Worm (Caenorhabditis elegans) whole organism, L1 larva: ENCODE data around the gene Y37H2A.1.

Experiments used
- F16B12.6 ChIP-seq: fragments of 150-350 bp; optimal IDR thresholded peaks from 2 replicates; lab custom pipeline; 2014; ENCODE audit warnings: missing biosample characterization, missing genetic modification characterization
- ama-1 ChIP-seq: fragments of 150-350 bp; optimal IDR thresholded peaks from 2 replicates; lab custom pipeline; 2014
- ceh-63 ChIP-seq: fragments of 200-800 bp; sonication (Bioruptor generic); optimal IDR thresholded peaks from 2 replicates; lab custom pipeline; 2018; ENCODE audit warnings: mild to moderate bottlenecking, missing genetic modification characterization, missing compliant biosample characterization
- efl-1 ChIP-seq, 4 experiments: fragments of 150-350 bp; optimal IDR thresholded peaks in 3 of 4; peaks in 1 of 4; 1 replicate in 1 of 4; 2 replicates in 3 of 4; lab custom pipeline; 2014; ENCODE audit warnings: missing biosample characterization in 2 of 4, missing genetic modification characterization in 2 of 4, missing genetic modification reagents in 2 of 4
- egl-27 ChIP-seq, 2 experiments: fragments of 150-350 bp in 1 of 2; sonication (generic microtip); optimal IDR thresholded peaks; 3 replicates each; lab custom pipeline; 2017 to 2018; ENCODE audit warnings: missing biosample characterization in 2 of 2, missing genetic modification characterization in 2 of 2, missing genetic modification reagents in 2 of 2
- ets-5 ChIP-seq: fragments of 200-800 bp; sonication (Bioruptor generic); IDR thresholded peaks from 2 replicates; pipeline ENCODE4 v1.3.6; 2022; ENCODE audit warnings: missing genetic modification characterization, missing compliant biosample characterization
- fkh-10 ChIP-seq: sonication (generic microtip); optimal IDR thresholded peaks from 2 replicates; lab custom pipeline; 2017; ENCODE audit warnings: missing biosample characterization, missing genetic modification reagents, missing genetic modification characterization
- hlh-4 ChIP-seq: sonication (generic microtip); optimal IDR thresholded peaks from 2 replicates; lab custom pipeline; 2016; ENCODE audit warnings: mild to moderate bottlenecking, missing genetic modification characterization, missing compliant biosample characterization
- irx-1 ChIP-seq: sonication (generic microtip); optimal IDR thresholded peaks from 2 replicates; lab custom pipeline; 2016; ENCODE audit warnings: missing genetic modification characterization, missing compliant biosample characterization
- jun-1 ChIP-seq: fragments of 150-350 bp; optimal IDR thresholded peaks from 2 replicates; lab custom pipeline; 2014; ENCODE audit warnings: missing biosample characterization, missing genetic modification reagents, missing genetic modification characterization
- lin-13 ChIP-seq: fragments of 150-350 bp; optimal IDR thresholded peaks from 2 replicates; lab custom pipeline; 2014; ENCODE audit warnings: missing biosample characterization, missing genetic modification reagents, missing genetic modification characterization
- lin-35 ChIP-seq, 2 experiments: fragments of 150-350 bp; optimal IDR thresholded peaks; 2 replicates each; lab custom pipeline; 2014; ENCODE audit warnings: missing biosample characterization in 2 of 2, missing genetic modification characterization in 2 of 2, missing genetic modification reagents in 2 of 2
- lin-39 ChIP-seq: fragments of 150-350 bp; optimal IDR thresholded peaks from 2 replicates; lab custom pipeline; 2014; ENCODE audit warnings: missing biosample characterization, missing genetic modification reagents, missing genetic modification characterization
- lir-3 ChIP-seq: sonication (generic microtip); optimal IDR thresholded peaks from 2 replicates; lab custom pipeline; 2016; ENCODE audit warnings: mild to moderate bottlenecking, missing genetic modification characterization, moderate library complexity, missing compliant biosample characterization; ENCODE audit not compliant: poor library complexity
- lsy-2 ChIP-seq, 2 experiments: fragments of 150-350 bp; optimal IDR thresholded peaks; 2 replicates each; lab custom pipeline; 2014; ENCODE audit warnings: missing biosample characterization in 2 of 2, missing genetic modification characterization in 2 of 2
- mdl-1 ChIP-seq, 2 experiments: fragments of 150-350 bp; optimal IDR thresholded peaks; 2 replicates each; lab custom pipeline; 2014 to 2017; ENCODE audit warnings: missing biosample characterization in 2 of 2, missing genetic modification characterization in 2 of 2, inconsistent platforms in 1 of 2
- mep-1 ChIP-seq: fragments of 150-350 bp; optimal IDR thresholded peaks from 2 replicates; lab custom pipeline; 2014; ENCODE audit warnings: missing biosample characterization, missing genetic modification characterization
- nhr-12 ChIP-seq: sonication (generic microtip); optimal IDR thresholded peaks from 2 replicates; lab custom pipeline; 2017; ENCODE audit warnings: missing biosample characterization, missing genetic modification characterization
- nhr-19 ChIP-seq: fragments of 200-800 bp; sonication (Bioruptor generic); conservative IDR thresholded peaks from 2 replicates; pipeline ENCODE4 v1.3.6; 2022; ENCODE audit warnings: missing genetic modification characterization, missing compliant biosample characterization
- nhr-20 ChIP-seq: sonication (generic microtip); optimal IDR thresholded peaks from 2 replicates; lab custom pipeline; 2016; ENCODE audit warnings: mild to moderate bottlenecking, missing genetic modification characterization, missing compliant biosample characterization
- nhr-28 ChIP-seq: fragments of 150-350 bp; optimal IDR thresholded peaks from 2 replicates; lab custom pipeline; 2014; ENCODE audit warnings: missing biosample characterization, missing genetic modification characterization
- nhr-47 ChIP-seq: sonication (generic microtip); optimal IDR thresholded peaks from 2 replicates; lab custom pipeline; 2016; ENCODE audit warnings: mild to moderate bottlenecking, missing genetic modification characterization, moderate library complexity, missing compliant biosample characterization
- nhr-76 ChIP-seq: sonication (generic microtip); optimal IDR thresholded peaks from 2 replicates; lab custom pipeline; 2017; ENCODE audit warnings: missing biosample characterization, missing genetic modification characterization
- nhr-77 ChIP-seq: fragments of 150-350 bp; optimal IDR thresholded peaks from 2 replicates; lab custom pipeline; 2014; ENCODE audit warnings: missing biosample characterization, missing genetic modification characterization
- nhr-85 ChIP-seq: sonication (generic microtip); peaks from one replicate; lab custom pipeline; 2016; ENCODE audit warnings: missing genetic modification characterization, inconsistent platforms, missing compliant biosample characterization
- pax-3 ChIP-seq: fragments of 200-800 bp; sonication (Bioruptor generic); optimal IDR thresholded peaks from 2 replicates; lab custom pipeline; 2018; ENCODE audit warnings: mild to moderate bottlenecking, missing genetic modification characterization, moderate library complexity, missing compliant biosample characterization
- pqm-1 ChIP-seq: sonication (generic microtip); optimal IDR thresholded peaks from 3 replicates; lab custom pipeline; 2017; ENCODE audit warnings: missing biosample characterization, missing genetic modification characterization
- rnt-1 ChIP-seq: sonication (generic microtip); optimal IDR thresholded peaks from 2 replicates; lab custom pipeline; 2016; ENCODE audit warnings: mild to moderate bottlenecking, missing genetic modification characterization, moderate library complexity, missing compliant biosample characterization
- snpc-4 ChIP-seq: fragments of 150-350 bp; optimal IDR thresholded peaks from 2 replicates; lab custom pipeline; 2014; ENCODE audit warnings: missing biosample characterization, missing genetic modification characterization
- snu-23 ChIP-seq: sonication (generic microtip); optimal IDR thresholded peaks from 2 replicates; lab custom pipeline; 2016; ENCODE audit warnings: missing genetic modification characterization, missing compliant biosample characterization
- sox-4 ChIP-seq: sonication (generic microtip); optimal IDR thresholded peaks from 2 replicates; lab custom pipeline; 2016; ENCODE audit warnings: missing genetic modification characterization, missing compliant biosample characterization
- tbx-2 ChIP-seq: sonication (generic microtip); optimal IDR thresholded peaks from 2 replicates; lab custom pipeline; 2016; ENCODE audit warnings: missing genetic modification characterization, missing compliant biosample characterization
- unc-62 ChIP-seq: fragments of 150-350 bp; optimal IDR thresholded peaks from 2 replicates; lab custom pipeline; 2014; ENCODE audit warnings: missing biosample characterization, missing genetic modification reagents, missing genetic modification characterization
- unc-86 ChIP-seq: sonication (generic microtip); optimal IDR thresholded peaks from 2 replicates; lab custom pipeline; 2016; ENCODE audit warnings: missing genetic modification characterization, missing compliant biosample characterization
- unc-98 ChIP-seq: fragments of 200-800 bp; sonication (Bioruptor generic); IDR thresholded peaks from 2 replicates; pipeline ENCODE4 v1.3.6; 2022; ENCODE audit warnings: missing genetic modification characterization, missing compliant biosample characterization
- ztf-4 ChIP-seq: fragments of 150-350 bp; optimal IDR thresholded peaks from 2 replicates; lab custom pipeline; 2014; ENCODE audit warnings: missing biosample characterization, missing genetic modification characterization

Gene Y37H2A.1

DNA sequence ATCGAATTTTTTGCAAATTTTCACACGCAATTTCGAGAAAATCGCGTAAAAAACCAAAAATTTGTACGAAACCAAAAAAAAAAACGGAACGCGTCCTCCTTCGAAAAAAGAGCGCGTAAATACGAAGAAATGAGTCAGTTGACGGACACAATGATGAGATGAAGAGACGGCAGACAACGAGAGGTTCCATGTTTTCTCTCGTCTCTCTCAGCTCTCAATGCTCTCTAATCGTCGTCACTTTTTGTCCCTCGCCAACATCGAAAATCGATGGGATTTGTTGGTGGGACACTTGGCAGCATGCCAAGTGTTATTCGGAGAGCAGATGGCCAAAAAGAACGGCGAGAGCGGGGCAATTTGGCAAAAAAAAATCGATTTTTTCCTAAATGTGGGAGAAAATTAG lies 28.9 kb upstream of the Y37H2A.1 start (continued):
- TF ChIP-seq pax-3, result peak; percentile 17
- peak; percentile 62 for TF ChIP-seq ztf-4
- TF ChIP-seq jun-1 (tag; lab: Kevin White, UChicago), result peak; percentile 78
- no peak for TF ChIP-seq nhr-12 (tag; lab: Kevin White, UChicago)
- TF ChIP-seq mep-1 (tag; lab: Kevin White, UChicago), result peak; percentile 85
- peak; percentile 80 for TF ChIP-seq lin-39 (tag; lab: Kevin White, UChicago)
- no peak for TF ChIP-seq ceh-63 (GFP tag; lab: Kevin White, UChicago)
- peak in 1 of 2 experiments; percentile 52 for TF ChIP-seq mdl-1 (tag; optimal IDR thresholded peaks at IDR 0.05; lab: Kevin White, UChicago)
- no peak for TF ChIP-seq ama-1 (lab: Kevin White, UChicago)
- no peak for TF ChIP-seq ets-5
- peak; percentile 89 for TF ChIP-seq nhr-47 (tag; lab: Kevin White, UChicago)
- TF ChIP-seq unc-86 (tag; lab: Kevin White, UChicago), result peak; percentile 90
- peak; percentile 8 for TF ChIP-seq F16B12.6
- TF ChIP-seq lsy-2 (tag; optimal IDR thresholded peaks at IDR 0.05; lab: Kevin White, UChicago), result peak; percentile 75 to 81
- peak; percentile 86 for TF ChIP-seq rnt-1 (tag; lab: Kevin White, UChicago)
- TF ChIP-seq snpc-4 (tag; lab: Kevin White, UChicago), result peak; percentile 83
- peak; percentile 45 for TF ChIP-seq lin-13 (GFP tag; lab: Kevin White, UChicago)
- TF ChIP-seq fkh-10 (GFP tag; lab: Kevin White, UChicago), result peak; percentile 29
- no peak for TF ChIP-seq sox-4 (tag; lab: Kevin White, UChicago)
- no peak for TF ChIP-seq nhr-76 (tag; lab: Kevin White, UChicago)
- TF ChIP-seq lin-35 (GFP tag; optimal IDR thresholded peaks at IDR 0.05; lab: Kevin White, UChicago), result peak; percentile 66 to 81
- no peak for TF ChIP-seq hlh-4 (tag; lab: Kevin White, UChicago)
- TF ChIP-seq irx-1 (tag; lab: Kevin White, UChicago), result peak; percentile 54
- TF ChIP-seq snu-23 (GFP tag; lab: Kevin White, UChicago), result peak; percentile 86
- TF ChIP-seq egl-27 (tag; optimal IDR thresholded peaks at IDR 0.05; lab: Kevin White, UChicago), result peak in 1 of 2 experiments; percentile 1
- TF ChIP-seq pqm-1 (tag; lab: Kevin White, UChicago), result no peak
- peak; percentile 88 to 95 for TF ChIP-seq efl-1 (optimal IDR thresholded peaks at IDR 0.05; lab: Kevin White, UChicago)
- peak; percentile 75 to 96 for TF ChIP-seq efl-1 (GFP tag; optimal IDR thresholded peaks at IDR 0.05 in 1 of 2; lab: Kevin White, UChicago)
- TF ChIP-seq unc-98 (GFP tag; lab: Robert Waterston, UW), result no peak
- TF ChIP-seq nhr-19, result peak; percentile 88
- TF ChIP-seq unc-62 (GFP tag; lab: Kevin White, UChicago), result no peak
- peak; percentile 83 for TF ChIP-seq tbx-2 (tag; lab: Kevin White, UChicago)
- no peak for TF ChIP-seq nhr-28 (tag; lab: Kevin White, UChicago)
- no peak for TF ChIP-seq nhr-20 (tag; lab: Kevin White, UChicago)

DNA sequence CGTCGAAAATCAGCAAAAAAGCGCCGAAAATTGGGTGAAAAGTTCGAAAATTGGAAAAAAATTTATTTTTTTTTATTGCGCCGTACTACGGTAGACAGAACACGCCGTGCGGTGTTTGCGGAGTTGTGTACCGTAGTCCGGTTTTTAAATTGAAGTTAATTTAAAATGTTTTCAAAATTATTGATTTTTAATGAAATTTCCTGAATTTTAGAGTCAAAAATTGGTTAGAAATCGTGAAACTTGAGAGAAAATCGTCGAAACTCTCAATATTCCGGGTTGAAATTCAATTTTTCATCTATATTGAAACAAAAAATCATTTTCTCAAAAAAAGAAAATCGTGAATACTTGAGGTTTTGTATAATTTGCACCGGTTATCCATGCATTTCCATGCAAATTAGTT lies 26.2 kb upstream of the Y37H2A.1 start, which contains the start of gene nova-1:
TSS of gene nova-1 (minus strand) at position 101 of the 400 bp plus-strand sequence.
- no peak for TF ChIP-seq lir-3

ce11 chrV:18085150-18085833 lies 22.8 kb upstream of the Y37H2A.1 start, which contains the start of gene fbxa-106:
TSS of gene fbxa-106 (minus strand) at chrV:18085200.
- TF ChIP-seq lin-35 (GFP tag; optimal IDR thresholded peaks at IDR 0.05; lab: Kevin White, UChicago), result no peak

DNA sequence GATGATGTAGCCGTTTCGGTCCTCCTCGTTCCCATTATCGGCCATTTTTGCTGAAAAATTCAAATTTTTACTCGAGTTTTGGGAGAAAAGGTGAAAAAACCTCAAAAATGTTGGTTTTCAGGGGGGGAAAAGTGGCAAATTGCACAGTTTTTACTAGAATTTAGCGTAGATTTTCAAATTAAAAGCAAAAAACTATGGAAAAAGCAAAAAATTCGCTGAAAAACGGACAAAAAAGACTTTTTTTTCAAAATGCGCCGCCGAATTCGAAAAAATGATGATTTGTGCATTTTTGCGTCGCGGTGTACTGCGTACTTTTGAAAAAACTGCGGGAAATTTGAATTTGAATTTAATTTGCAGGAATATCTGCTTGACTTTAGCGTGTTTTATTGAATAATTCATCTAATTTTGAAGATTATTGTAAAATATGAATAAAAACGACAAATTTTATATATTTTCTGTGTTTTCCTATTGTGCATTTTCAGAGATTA lies 21.9 kb upstream of the Y37H2A.1 start, which contains the start of gene Y59A8B.12:
TSS of gene Y59A8B.12 (minus strand) at position 51 of the 488 bp plus-strand sequence.
- peak in 1 of 2 experiments; percentile 88 for TF ChIP-seq efl-1 (optimal IDR thresholded peaks at IDR 0.05; lab: Kevin White, UChicago)
- peak in 1 of 2 experiments; percentile 62 for TF ChIP-seq efl-1 (GFP tag; optimal IDR thresholded peaks at IDR 0.05 in 1 of 2; lab: Kevin White, UChicago)
- no peak for TF ChIP-seq jun-1 (tag; lab: Kevin White, UChicago)
- TF ChIP-seq nhr-77 (tag; lab: Kevin White, UChicago), result no peak
- TF ChIP-seq nhr-85 (tag; lab: Kevin White, UChicago), result peak; percentile 65
